Fruit fly (Drosophila melanogaster): ENCODE data around the gene CG11590.

Gene CG11590

dm6 chrX:14214505-14215449 lies 14.8 kb downstream of the CG11590 start (continued):
- TF ChIP-seq Xrp1 (GFP tag; IDR thresholded peaks at IDR 0.05) = 0 out of 2 replicates have a peak, but pooled peaks have one; percentile 19
- TF ChIP-seq CG4707 (GFP tag; optimal IDR thresholded peaks at IDR 0.05) = no peak
- TF ChIP-seq ato (GFP tag; IDR thresholded peaks at IDR 0.05; ENCODE audit: partially characterized antibody) = no peak
- TF ChIP-seq aop (GFP tag; IDR thresholded peaks at IDR 0.05) = no peak
- no peak for TF ChIP-seq sr (GFP tag; IDR thresholded peaks at IDR 0.05)
- no peak for TF ChIP-seq CG3726 (GFP tag; IDR thresholded peaks at IDR 0.05)
- TF ChIP-seq slbo (GFP tag; IDR thresholded peaks at IDR 0.05) = peak; percentile 69
- peak; percentile 26; the same call in 1 of the 3 replicates for TF ChIP-seq CG11560 (tag; IDR thresholded peaks at IDR 0.05)
- TF ChIP-seq CG1602 (GFP tag; optimal IDR thresholded peaks at IDR 0.05) = no peak
- TF ChIP-seq CG3281 (GFP tag; optimal IDR thresholded peaks at IDR 0.05) = peak; percentile 80
- TF ChIP-seq CG7786 (GFP tag; optimal IDR thresholded peaks at IDR 0.05) = no peak
- TF ChIP-seq CG31441 (GFP tag; IDR thresholded peaks at IDR 0.05) = peak; percentile 32; the same call in 1 of the 2 replicates
- no peak for TF ChIP-seq CG17802 (tag; optimal IDR thresholded peaks at IDR 0.05)
- peak; percentile 70 for TF ChIP-seq Hmr (GFP tag; optimal IDR thresholded peaks at IDR 0.05)
- peak; percentile 63 for TF ChIP-seq CG9932 (GFP tag; IDR thresholded peaks at IDR 0.05)
- TF ChIP-seq TFAM (GFP tag; optimal IDR thresholded peaks at IDR 0.05) = no peak
- TF ChIP-seq CG4360 (GFP tag; IDR thresholded peaks at IDR 0.05) = no peak
- no peak for TF ChIP-seq CG7271 (tag; optimal IDR thresholded peaks at IDR 0.05)
- no peak for TF ChIP-seq tup (GFP tag; optimal IDR thresholded peaks at IDR 0.05)
- no peak for TF ChIP-seq CG4282 (GFP tag; optimal IDR thresholded peaks at IDR 0.05)
- TF ChIP-seq exex (tag; optimal IDR thresholded peaks at IDR 0.05) = no peak
- TF ChIP-seq Atf-2 (GFP tag; optimal IDR thresholded peaks at IDR 0.05) = no peak
- TF ChIP-seq br (optimal IDR thresholded peaks at IDR 0.05) = no peak
- no peak for TF ChIP-seq ase (GFP tag; IDR thresholded peaks at IDR 0.05)
- no peak for TF ChIP-seq z (GFP tag; IDR thresholded peaks at IDR 0.05)
- TF ChIP-seq croc (GFP tag; conservative IDR thresholded peaks at IDR 0.05) = no peak
- TF ChIP-seq CG14667 (GFP tag; IDR thresholded peaks at IDR 0.05) = no peak
- TF ChIP-seq sug (tag; optimal IDR thresholded peaks at IDR 0.05) = peak; percentile 22
- peak; percentile 55 for TF ChIP-seq Ada2b (GFP tag; IDR thresholded peaks at IDR 0.05)
- TF ChIP-seq Trl (optimal IDR thresholded peaks at IDR 0.05) = no peak
- TF ChIP-seq Trl (GFP tag; optimal IDR thresholded peaks at IDR 0.05) = no peak
- no peak for TF ChIP-seq CG34376 (GFP tag; optimal IDR thresholded peaks at IDR 0.05)
- no peak for TF ChIP-seq CG17612 (GFP tag; IDR thresholded peaks at IDR 0.05)
- TF ChIP-seq CG13894 (tag; optimal IDR thresholded peaks at IDR 0.05) = peak; percentile 24
- 0 out of 2 replicates have a peak, but pooled peaks have one; percentile 24 for TF ChIP-seq esg (GFP tag; conservative IDR thresholded peaks at IDR 0.05)
- no peak for TF ChIP-seq NC2α (GFP tag; optimal IDR thresholded peaks at IDR 0.05)
- TF ChIP-seq CG13123 (GFP tag; optimal IDR thresholded peaks at IDR 0.05) = no peak
- no peak for TF ChIP-seq toy (GFP tag; IDR thresholded peaks at IDR 0.05)
- peak; percentile 54 for TF ChIP-seq CG9727 (GFP tag; optimal IDR thresholded peaks at IDR 0.05)
- no peak for TF ChIP-seq CG33557 (GFP tag; optimal IDR thresholded peaks at IDR 0.05)
- peak; percentile 10 for TF ChIP-seq CG6654 (GFP tag; optimal IDR thresholded peaks at IDR 0.05)
- TF ChIP-seq CG1024 (GFP tag; IDR thresholded peaks at IDR 0.05) = no peak
- no peak for TF ChIP-seq en (GFP tag; optimal IDR thresholded peaks at IDR 0.05)
- TF ChIP-seq CG2875 (GFP tag; optimal IDR thresholded peaks at IDR 0.05) = no peak
- TF ChIP-seq Abd-B (GFP tag; optimal IDR thresholded peaks at IDR 0.05) = peak; percentile 23
- no peak for TF ChIP-seq dmrt11E (tag; optimal IDR thresholded peaks at IDR 0.05)
- TF ChIP-seq CG10462 (GFP tag; optimal IDR thresholded peaks at IDR 0.05) = no peak
- no peak for TF ChIP-seq maf-S (GFP tag; optimal IDR thresholded peaks at IDR 0.05)
- no peak for TF ChIP-seq abd-A (tag; optimal IDR thresholded peaks at IDR 0.05)
- TF ChIP-seq fru (optimal IDR thresholded peaks at IDR 0.05) = no peak
- TF ChIP-seq CG16815 (GFP tag; optimal IDR thresholded peaks at IDR 0.05) = no peak

All from whole organism, embryonic.